Worm (Caenorhabditis elegans): Measurements from ENCODE around the gene lin-13.
A peak's percentile ranks its signal among the peaks of the same experiment; 100 is the strongest.

DNA sequence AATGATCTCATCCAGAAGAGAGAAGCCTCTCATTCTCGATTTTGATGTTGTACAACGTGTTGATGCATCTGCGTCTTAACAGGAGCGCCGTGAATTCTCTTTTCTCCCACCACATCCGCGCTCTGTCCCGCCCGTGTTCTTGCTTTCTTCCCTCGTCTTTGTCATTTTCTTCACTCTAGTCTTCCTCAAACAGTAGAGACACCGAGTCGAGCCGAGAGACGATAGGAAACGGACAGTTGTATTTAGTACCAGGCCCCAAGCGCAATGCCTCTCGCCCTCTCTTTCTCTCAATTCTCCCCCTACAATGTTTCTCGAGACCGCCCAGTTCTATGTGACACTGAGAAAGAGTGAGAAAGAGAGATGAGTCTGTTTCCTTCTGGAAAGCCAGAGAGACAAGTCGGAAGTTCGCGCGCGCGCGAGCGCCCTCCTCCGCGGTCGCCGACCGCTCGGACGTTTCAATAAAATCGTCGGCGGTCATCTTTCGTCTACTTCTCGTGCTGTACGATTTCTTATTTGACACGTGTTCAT lies 20.3 kb upstream of the lin-13 start, which contains the start of gene ZK112.4:
- TF ChIP-seq ama-1 (optimal IDR thresholded peaks at IDR 0.05), result peak; percentile 68
- TF ChIP-seq alr-1 (tag; optimal IDR thresholded peaks at IDR 0.05), result no peak
- TF ChIP-seq lin-39 (tag; optimal IDR thresholded peaks at IDR 0.05), result no peak
- no peak for TF ChIP-seq unc-62 (GFP tag; optimal IDR thresholded peaks at IDR 0.05)
- peak; percentile 11 for TF ChIP-seq ZK546.5 (tag; optimal IDR thresholded peaks at IDR 0.05)

Measured in whole organism, L2 larva.